Worm (Caenorhabditis elegans) whole organism, midembryonic: ENCODE results near the gene sri-31.

Source experiments
- T22C8.4 ChIP-seq: fragments of 200-800 bp; sonication (Bioruptor generic); IDR thresholded peaks from 2 replicates; pipeline ENCODE4 v1.3.6; 2022; ENCODE audit warnings: missing genetic modification characterization, missing compliant biosample characterization
- cog-1 ChIP-seq: sonication (generic microtip); optimal IDR thresholded peaks from 2 replicates; lab custom pipeline; 2016; ENCODE audit warnings: missing genetic modification characterization, missing compliant biosample characterization
- flt-1 ChIP-seq: fragments of 200-800 bp; sonication (Bioruptor generic); IDR thresholded peaks from 2 replicates; pipeline ENCODE4 v1.3.6; 2022; ENCODE audit warnings: missing genetic modification characterization, missing compliant biosample characterization
- klf-2 ChIP-seq: fragments of 200-800 bp; sonication (Bioruptor generic); conservative IDR thresholded peaks from 2 replicates; pipeline ENCODE4 v1.3.6; 2022; ENCODE audit warnings: missing genetic modification reagents, missing genetic modification characterization, missing compliant biosample characterization
- med-1 ChIP-seq: sonication (generic microtip); optimal IDR thresholded peaks from 2 replicates; lab custom pipeline; 2017; ENCODE audit warnings: missing genetic modification characterization, mild to moderate bottlenecking, missing compliant biosample characterization, antibody characterized with exemption, missing genetic modification reagents; ENCODE audit not compliant: insufficient read depth
- ref-1 ChIP-seq: fragments of 200-800 bp; sonication (Bioruptor generic); conservative IDR thresholded peaks from 2 replicates; pipeline ENCODE4 v1.3.6; 2022; ENCODE audit warnings: missing genetic modification reagents, missing genetic modification characterization, missing compliant biosample characterization
- tab-1 ChIP-seq: fragments of 200-800 bp; sonication (Bioruptor generic); IDR thresholded peaks from 2 replicates; pipeline ENCODE4 v1.3.6; 2022; ENCODE audit warnings: missing genetic modification characterization, missing compliant biosample characterization
- ztf-23 ChIP-seq: fragments of 200-800 bp; sonication (Bioruptor generic); IDR thresholded peaks from 2 replicates; pipeline ENCODE4 v1.3.6; 2022; ENCODE audit warnings: missing genetic modification reagents, missing genetic modification characterization, missing compliant biosample characterization
- ztf-29 ChIP-seq: fragments of 200-800 bp; sonication (Bioruptor generic); IDR thresholded peaks from 2 replicates; pipeline ENCODE4 v1.3.6; 2022; ENCODE audit warnings: missing genetic modification reagents, missing genetic modification characterization, missing compliant biosample characterization

DNA sequence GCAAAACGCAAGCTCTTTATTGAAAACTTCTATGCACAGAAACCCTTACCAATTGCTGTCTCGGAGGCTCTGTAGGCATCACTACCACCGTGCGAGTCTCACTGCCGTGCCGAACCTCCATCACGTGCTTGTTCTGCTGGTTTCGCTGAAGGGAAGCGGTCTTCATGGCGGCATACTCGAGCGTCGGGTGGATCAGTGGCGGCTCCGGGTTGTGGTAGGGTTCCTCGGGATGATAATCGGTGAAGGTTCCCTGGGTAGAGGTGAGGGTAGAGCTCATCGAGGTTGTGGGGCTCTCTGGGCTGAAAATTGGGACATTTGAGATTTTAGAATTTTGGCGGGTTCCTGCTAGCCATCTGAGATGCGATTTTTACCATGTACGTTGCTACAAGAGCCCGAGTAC is 2.0 kb downstream of the sri-31 start:
- TF ChIP-seq tab-1 (GFP tag; lab: Robert Waterston, UW): no peak
- no peak for TF ChIP-seq flt-1 (GFP tag; lab: Robert Waterston, UW)
- TF ChIP-seq cog-1: no peak
- no peak for TF ChIP-seq T22C8.4 (GFP tag; lab: Robert Waterston, UW)
- TF ChIP-seq med-1 (GFP tag; lab: Kevin White, UChicago): no peak
- TF ChIP-seq klf-2: no peak
- no peak for TF ChIP-seq ztf-29 (GFP tag; lab: Robert Waterston, UW)
- no peak for TF ChIP-seq ref-1
- TF ChIP-seq ztf-23 (GFP tag; lab: Robert Waterston, UW): no peak
